Fruit fly (Drosophila melanogaster) whole organism, embryonic: ENCODE data around the gene CG31798.

ENCODE experiments used
- Atf6 ChIP-seq: fragments of 200-800 bp; sonication (Bioruptor generic); IDR thresholded peaks from 2 replicates; pipeline ENCODE4 v1.3.6; 2022; ENCODE audit warnings: missing biosample characterization, missing genetic modification characterization
- Bteb2 ChIP-seq: fragments of 200-800 bp; sonication (Bioruptor generic); optimal IDR thresholded peaks from 2 replicates; lab custom pipeline; 2016; ENCODE audit warnings: missing biosample characterization, missing genetic modification characterization
- CG10431 ChIP-seq: fragments of 200-800 bp; sonication (Bioruptor generic); optimal IDR thresholded peaks from 3 replicates; lab custom pipeline; 2018; ENCODE audit warnings: missing biosample characterization, mild to moderate bottlenecking, missing genetic modification characterization
- CG11456 ChIP-seq: fragments of 200-800 bp; sonication (Bioruptor generic); IDR thresholded peaks from 3 replicates; pipeline ENCODE4 v1.3.6; 2022; ENCODE audit warnings: missing biosample characterization, missing genetic modification characterization
- CG11504 ChIP-seq: fragments of 200-800 bp; sonication (Bioruptor generic); optimal IDR thresholded peaks from 3 replicates; lab custom pipeline; 2019; ENCODE audit warnings: missing biosample characterization, mild to moderate bottlenecking, missing genetic modification characterization, moderate library complexity
- CG14441 ChIP-seq: fragments of 200-800 bp; sonication (Bioruptor generic); IDR thresholded peaks from 2 replicates; pipeline ENCODE4 v1.3.6; 2022; ENCODE audit warnings: missing biosample characterization, missing genetic modification characterization
- CG14667 ChIP-seq: fragments of 200-800 bp; sonication (Bioruptor generic); IDR thresholded peaks from 2 replicates; pipeline ENCODE4 v1.3.6; 2022; ENCODE audit warnings: missing biosample characterization, missing genetic modification characterization
- CG15514 ChIP-seq: fragments of 200-800 bp; sonication (Bioruptor generic); optimal IDR thresholded peaks from 3 replicates; lab custom pipeline; 2017; ENCODE audit warnings: missing biosample characterization, missing genetic modification characterization, mild to moderate bottlenecking, moderate library complexity, missing genetic modification reagents
- CG18764 ChIP-seq: fragments of 200-800 bp; sonication (Bioruptor generic); optimal IDR thresholded peaks from 3 replicates; lab custom pipeline; 2016; ENCODE audit warnings: missing biosample characterization, missing genetic modification characterization
- CG2120 ChIP-seq: fragments of 200-800 bp; sonication (Bioruptor generic); optimal IDR thresholded peaks from 3 replicates; lab custom pipeline; 2016; ENCODE audit warnings: missing biosample characterization, missing genetic modification characterization
- CG2678 ChIP-seq: fragments of 200-800 bp; sonication (Bioruptor generic); optimal IDR thresholded peaks from 3 replicates; lab custom pipeline; 2019; ENCODE audit warnings: missing biosample characterization, mild to moderate bottlenecking, missing genetic modification characterization, moderate library complexity
- CG3163 ChIP-seq: fragments of 200-800 bp; sonication (Bioruptor generic); optimal IDR thresholded peaks from 3 replicates; lab custom pipeline; 2016; ENCODE audit warnings: missing biosample characterization, missing genetic modification characterization
- CG33557 ChIP-seq: fragments of 200-800 bp; sonication (Bioruptor generic); optimal IDR thresholded peaks from 2 replicates; lab custom pipeline; 2019; ENCODE audit warnings: missing biosample characterization, mild to moderate bottlenecking, missing genetic modification characterization, moderate library complexity
- CG34224 ChIP-seq: fragments of 200-800 bp; sonication (Bioruptor generic); IDR thresholded peaks from 3 replicates; pipeline ENCODE4 v1.3.6; 2022; ENCODE audit warnings: missing biosample characterization, missing genetic modification characterization; ENCODE audit not compliant: partially characterized antibody
- CG43689 ChIP-seq: fragments of 200-800 bp; sonication (Bioruptor generic); IDR thresholded peaks from 2 replicates; pipeline ENCODE4 v1.3.6; 2022; ENCODE audit warnings: missing biosample characterization, missing genetic modification characterization
- CG6654 ChIP-seq: fragments of 200-800 bp; sonication (Bioruptor generic); optimal IDR thresholded peaks from 2 replicates; lab custom pipeline; 2017; ENCODE audit warnings: missing biosample characterization, mild to moderate bottlenecking, missing genetic modification characterization
- CG7786 ChIP-seq: fragments of 200-800 bp; sonication (Bioruptor generic); optimal IDR thresholded peaks from 2 replicates; lab custom pipeline; 2016; ENCODE audit warnings: missing biosample characterization, missing genetic modification characterization
- CG7839 ChIP-seq: fragments of 200-800 bp; sonication (Bioruptor generic); optimal IDR thresholded peaks from 3 replicates; lab custom pipeline; 2018; ENCODE audit warnings: missing biosample characterization, mild to moderate bottlenecking, missing genetic modification characterization, moderate library complexity
- CG9727 ChIP-seq: fragments of 200-800 bp; sonication (Bioruptor generic); optimal IDR thresholded peaks from 3 replicates; lab custom pipeline; 2017; ENCODE audit warnings: missing biosample characterization, mild to moderate bottlenecking, missing genetic modification characterization
- CG9932 ChIP-seq: fragments of 200-800 bp; sonication (Bioruptor generic); IDR thresholded peaks from 2 replicates; pipeline ENCODE4 v1.3.6; 2022; ENCODE audit warnings: missing biosample characterization, missing genetic modification characterization
- Camta ChIP-seq: fragments of 200-800 bp; sonication (Bioruptor generic); optimal IDR thresholded peaks from 2 replicates; lab custom pipeline; 2016; ENCODE audit warnings: missing biosample characterization, missing genetic modification characterization
- Deaf1 ChIP-seq: fragments of 200-800 bp; optimal IDR thresholded peaks from 3 replicates; lab custom pipeline; 2019; ENCODE audit warnings: missing biosample characterization, mild to moderate bottlenecking, missing genetic modification characterization, moderate library complexity
- Elba2 ChIP-seq: fragments of 200-800 bp; sonication (Bioruptor generic); optimal IDR thresholded peaks from 3 replicates; lab custom pipeline; 2016; ENCODE audit warnings: missing biosample characterization, missing genetic modification characterization
- GATAe ChIP-seq: fragments of 200-800 bp; sonication (Bioruptor generic); conservative IDR thresholded peaks from 2 replicates; pipeline ENCODE4 v1.3.6; 2022; ENCODE audit warnings: missing biosample characterization, missing genetic modification characterization
- Gug ChIP-seq: fragments of 200-800 bp; sonication (Bioruptor generic); IDR thresholded peaks from 4 replicates; pipeline ENCODE4 v1.3.6; 2022; ENCODE audit warnings: missing biosample characterization, missing genetic modification characterization
- Hand ChIP-seq: fragments of 200-800 bp; sonication (Bioruptor generic); optimal IDR thresholded peaks from 2 replicates; lab custom pipeline; 2017; ENCODE audit warnings: mild to moderate bottlenecking, missing biosample characterization, missing genetic modification reagents, missing genetic modification characterization
- Lim3 ChIP-seq: fragments of 200-800 bp; sonication (Bioruptor generic); IDR thresholded peaks from 2 replicates; pipeline ENCODE4 v1.3.6; 2022; ENCODE audit warnings: missing biosample characterization, missing genetic modification characterization
- Mad ChIP-seq: fragments of 200-800 bp; sonication (Bioruptor generic); optimal IDR thresholded peaks from 2 replicates; lab custom pipeline; 2016; ENCODE audit warnings: missing biosample characterization, missing genetic modification characterization
- Meics ChIP-seq: fragments of 200-800 bp; sonication (Bioruptor generic); optimal IDR thresholded peaks from 2 replicates; lab custom pipeline; 2017; ENCODE audit warnings: missing biosample characterization, mild to moderate bottlenecking, missing genetic modification characterization
- Nf-YA ChIP-seq: fragments of 200-800 bp; sonication (Bioruptor generic); IDR thresholded peaks from 2 replicates; pipeline ENCODE4 v1.3.6; 2022; ENCODE audit warnings: missing biosample characterization, missing genetic modification characterization
- Nf-YC ChIP-seq: fragments of 200-800 bp; optimal IDR thresholded peaks from 3 replicates; lab custom pipeline; 2019; ENCODE audit warnings: missing biosample characterization, mild to moderate bottlenecking, missing genetic modification characterization, moderate library complexity
- Ravus ChIP-seq: fragments of 200-800 bp; sonication (Bioruptor generic); IDR thresholded peaks from 2 replicates; pipeline ENCODE4 v1.3.6; 2022; ENCODE audit warnings: missing biosample characterization, missing genetic modification characterization
- Rx ChIP-seq: fragments of 200-800 bp; sonication (Bioruptor generic); IDR thresholded peaks from 2 replicates; pipeline ENCODE4 v1.3.6; 2022; ENCODE audit warnings: missing biosample characterization, missing genetic modification characterization
- Sox102F ChIP-seq: fragments of 200-800 bp; sonication (Bioruptor generic); optimal IDR thresholded peaks from 2 replicates; lab custom pipeline; 2018; ENCODE audit warnings: missing biosample characterization, mild to moderate bottlenecking, missing genetic modification characterization, moderate library complexity
- Xrp1 ChIP-seq: fragments of 200-800 bp; sonication (Bioruptor generic); IDR thresholded peaks from 2 replicates; pipeline ENCODE4 v1.3.6; 2022; ENCODE audit warnings: missing biosample characterization, missing genetic modification characterization
- aop ChIP-seq: fragments of 200-800 bp; sonication (Bioruptor generic); IDR thresholded peaks from 2 replicates; pipeline ENCODE4 v1.3.6; 2022; ENCODE audit warnings: missing biosample characterization, missing genetic modification characterization
- ase ChIP-seq: fragments of 200-800 bp; sonication (Bioruptor generic); IDR thresholded peaks from 3 replicates; pipeline ENCODE4 v1.3.6; 2022; ENCODE audit warnings: missing biosample characterization, missing genetic modification characterization
- bab2 ChIP-seq: fragments of 200-800 bp; sonication (Bioruptor generic); optimal IDR thresholded peaks from 2 replicates; lab custom pipeline; 2016; ENCODE audit warnings: missing biosample characterization, missing genetic modification characterization
- btn ChIP-seq: fragments of 200-800 bp; sonication (Bioruptor generic); optimal IDR thresholded peaks from 2 replicates; lab custom pipeline; 2016; ENCODE audit warnings: missing biosample characterization, missing genetic modification characterization
- ci ChIP-seq: fragments of 200-800 bp; sonication (Bioruptor generic); IDR thresholded peaks from 3 replicates; pipeline ENCODE4 v1.3.6; 2022; ENCODE audit warnings: missing biosample characterization, missing genetic modification characterization
- crc ChIP-seq: fragments of 200-800 bp; sonication (Bioruptor generic); optimal IDR thresholded peaks from 2 replicates; lab custom pipeline; 2016; ENCODE audit warnings: missing biosample characterization, missing genetic modification characterization
- dmrt99B ChIP-seq: fragments of 200-800 bp; sonication (Bioruptor generic); optimal IDR thresholded peaks from 2 replicates; lab custom pipeline; 2018; ENCODE audit warnings: missing biosample characterization, mild to moderate bottlenecking, missing genetic modification characterization, moderate library complexity
- gce ChIP-seq: fragments of 200-800 bp; sonication (Bioruptor generic); IDR thresholded peaks from 3 replicates; pipeline ENCODE4 v1.3.6; 2022; ENCODE audit warnings: missing biosample characterization, missing genetic modification characterization
- ham ChIP-seq: fragments of 200-800 bp; sonication (Bioruptor generic); IDR thresholded peaks from 2 replicates; pipeline ENCODE4 v1.3.6; 2022; ENCODE audit warnings: missing biosample characterization, missing genetic modification characterization
- hth ChIP-seq: fragments of >200 bp; optimal IDR thresholded peaks from 2 replicates; lab custom pipeline; 2017; ENCODE audit warnings: inconsistent platforms
- kah ChIP-seq: fragments of 200-800 bp; sonication (Bioruptor generic); optimal IDR thresholded peaks from 2 replicates; lab custom pipeline; 2018; ENCODE audit warnings: missing biosample characterization, mild to moderate bottlenecking, missing genetic modification characterization
- lola ChIP-seq, 3 experiments: fragments of >200 bp in 2 of 3; fragments of 200-800 bp in 1 of 3; sonication (Bioruptor generic) in 1 of 3; optimal IDR thresholded peaks; 2 replicates each; lab custom pipeline; 2017 to 2019; ENCODE audit warnings: missing biosample characterization in 3 of 3, missing genetic modification characterization in 3 of 3, mild to moderate bottlenecking in 1 of 3, moderate library complexity in 1 of 3
- mld ChIP-seq: fragments of 200-800 bp; sonication (Bioruptor generic); IDR thresholded peaks from 3 replicates; pipeline ENCODE4 v1.3.6; 2022; ENCODE audit warnings: missing biosample characterization, missing genetic modification characterization; ENCODE audit not compliant: partially characterized antibody
- otp ChIP-seq: fragments of 200-800 bp; sonication (Bioruptor generic); IDR thresholded peaks from 3 replicates; pipeline ENCODE4, ENCODE4 v1.3.6; 2022; ENCODE audit warnings: missing biosample characterization, missing genetic modification characterization
- seq ChIP-seq: fragments of 200-800 bp; sonication (Bioruptor generic); IDR thresholded peaks from 2 replicates; pipeline ENCODE4 v1.3.6; 2022; ENCODE audit warnings: missing biosample characterization, missing genetic modification characterization
- ssp ChIP-seq: fragments of 200-800 bp; sonication (Bioruptor generic); IDR thresholded peaks from 2 replicates; pipeline ENCODE4 v1.3.6; 2022; ENCODE audit warnings: missing biosample characterization, missing genetic modification characterization
- tx ChIP-seq: fragments of 200-800 bp; sonication (Bioruptor generic); optimal IDR thresholded peaks from 2 replicates; lab custom pipeline; 2016; ENCODE audit warnings: missing biosample characterization, missing genetic modification characterization
- unpg ChIP-seq: fragments of 200-800 bp; sonication (Bioruptor generic); optimal IDR thresholded peaks from 3 replicates; lab custom pipeline; 2018; ENCODE audit warnings: missing biosample characterization, mild to moderate bottlenecking, missing genetic modification characterization, moderate library complexity

Gene CG31798

DNA sequence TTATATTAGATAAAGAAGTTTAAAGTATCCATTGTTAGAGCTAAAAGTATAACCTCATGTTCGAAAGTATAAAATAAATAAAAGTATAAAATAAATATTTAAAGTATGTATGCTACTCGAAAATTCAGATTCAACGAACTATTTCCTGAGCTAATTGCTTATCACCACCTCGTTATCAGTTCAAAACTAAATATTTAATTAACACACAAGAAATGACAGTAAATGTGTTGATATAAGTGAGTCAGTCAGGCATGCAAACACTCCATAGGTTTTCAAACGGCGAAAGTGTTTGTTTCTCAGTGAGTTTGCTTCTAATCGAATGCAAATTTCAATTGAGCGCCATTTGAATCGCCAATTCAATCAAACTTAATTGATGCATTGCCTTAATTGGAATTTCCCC, 40.3 kb downstream of the CG31798 start:
- TF ChIP-seq unpg: peak; percentile 61
- TF ChIP-seq Xrp1 (GFP tag; lab: Robert Waterston, UW): peak; percentile 68
- no peak for TF ChIP-seq Rx (GFP tag; lab: Robert Waterston, UW)
- no peak for TF ChIP-seq Atf6
- no peak for TF ChIP-seq Deaf1
- TF ChIP-seq CG3163 (GFP tag; lab: Kevin White, UChicago): no peak
- no peak for TF ChIP-seq aop (GFP tag; lab: Robert Waterston, UW)
- peak; percentile 41 for TF ChIP-seq dmrt99B (tag; lab: Kevin White, UChicago)
- no peak for TF ChIP-seq Nf-YC (tag; lab: Kevin White, UChicago)
- TF ChIP-seq seq: no peak
- TF ChIP-seq bab2 (GFP tag; lab: Kevin White, UChicago): no peak
- TF ChIP-seq tx (GFP tag; lab: Kevin White, UChicago): no peak
- peak; percentile 18 for TF ChIP-seq CG7839
- no peak for TF ChIP-seq CG2120 (GFP tag; lab: Kevin White, UChicago)
- TF ChIP-seq CG15514 (GFP tag; lab: Kevin White, UChicago): peak; percentile 27
- no peak for TF ChIP-seq ase
- no peak for TF ChIP-seq crc (GFP tag; lab: Kevin White, UChicago)
- peak; percentile 57 for TF ChIP-seq CG9727 (GFP tag; lab: Kevin White, UChicago)
- TF ChIP-seq Meics: peak; percentile 27
- TF ChIP-seq otp (GFP tag; lab: Robert Waterston, UW): no peak
- no peak for TF ChIP-seq Camta
- no peak; the same call in 1 of the 2 replicates for TF ChIP-seq CG14441 (GFP tag; lab: Robert Waterston, UW)
- no peak for TF ChIP-seq Nf-YA (GFP tag; lab: Robert Waterston, UW)
- TF ChIP-seq hth (lab: Kevin White, UChicago): no peak
- TF ChIP-seq ci (GFP tag; lab: Robert Waterston, UW): peak; percentile 56; the same call in 1 of the 3 replicates
- no peak for TF ChIP-seq CG7786 (GFP tag; lab: Kevin White, UChicago)
- no peak for TF ChIP-seq Hand (GFP tag; lab: Kevin White, UChicago)
- peak; percentile 78 for TF ChIP-seq CG10431 (GFP tag; lab: Kevin White, UChicago)
- TF ChIP-seq Lim3 (GFP tag; lab: Robert Waterston, UW): no peak
- no peak for TF ChIP-seq ssp (GFP tag; lab: Robert Waterston, UW)
- TF ChIP-seq CG34224: no peak
- peak; percentile 55 for TF ChIP-seq kah (GFP tag; lab: Kevin White, UChicago)
- TF ChIP-seq CG33557 (GFP tag; lab: Kevin White, UChicago): peak; percentile 91
- TF ChIP-seq Gug (GFP tag; lab: Robert Waterston, UW): no peak
- TF ChIP-seq CG11504 (tag; lab: Kevin White, UChicago): peak; percentile 49
- TF ChIP-seq ham: no peak
- no peak for TF ChIP-seq Bteb2
- no peak for TF ChIP-seq Mad
- TF ChIP-seq gce: no peak
- peak in 1 of 3 experiments; percentile 75 for TF ChIP-seq lola (GFP tag; optimal IDR thresholded peaks at IDR 0.05; lab: Kevin White, UChicago)
- no peak for TF ChIP-seq Elba2 (GFP tag; lab: Kevin White, UChicago)
- no peak for TF ChIP-seq GATAe (GFP tag; lab: Robert Waterston, UW)
- peak; percentile 34 for TF ChIP-seq Sox102F
- peak; percentile 12 for TF ChIP-seq CG18764 (GFP tag; lab: Kevin White, UChicago)
- TF ChIP-seq Ravus (GFP tag; lab: Robert Waterston, UW): no peak
- no peak for TF ChIP-seq CG6654 (GFP tag; lab: Kevin White, UChicago)
- no peak for TF ChIP-seq CG14667 (GFP tag; lab: Robert Waterston, UW)
- TF ChIP-seq mld: no peak
- no peak for TF ChIP-seq btn (GFP tag; lab: Kevin White, UChicago)
- TF ChIP-seq CG9932 (GFP tag; lab: Robert Waterston, UW): no peak
- TF ChIP-seq CG11456 (GFP tag; lab: Robert Waterston, UW): no peak
- TF ChIP-seq CG43689: no peak
- peak; percentile 76 for TF ChIP-seq CG2678 (tag; lab: Kevin White, UChicago)
